Fruit fly (Drosophila melanogaster) whole organism, prepupa: ENCODE results near the gene Dci.
A peak's percentile ranks its signal among the peaks of the same experiment; 100 is the strongest.

Experiments
- CG15336 ChIP-seq: fragments of 200-800 bp; sonication (Bioruptor generic); IDR thresholded peaks from 2 replicates; pipeline ENCODE4 v1.3.6; 2022; ENCODE audit warnings: missing biosample characterization, missing genetic modification characterization
- CG6808 ChIP-seq: fragments of 200-800 bp; sonication (Bioruptor generic); optimal IDR thresholded peaks from 3 replicates; lab custom pipeline; 2017; ENCODE audit warnings: missing biosample characterization, missing genetic modification characterization, mild to moderate bottlenecking, moderate library complexity, missing genetic modification reagents
- CG8319 ChIP-seq: fragments of 200-800 bp; sonication (Bioruptor generic); optimal IDR thresholded peaks from 3 replicates; lab custom pipeline; 2016; ENCODE audit warnings: missing biosample characterization, missing genetic modification characterization
- Gug ChIP-seq: fragments of 200-800 bp; sonication (Bioruptor generic); IDR thresholded peaks from 2 replicates; pipeline ENCODE4 v1.3.6; 2022; ENCODE audit warnings: missing biosample characterization, missing genetic modification characterization

DNA sequence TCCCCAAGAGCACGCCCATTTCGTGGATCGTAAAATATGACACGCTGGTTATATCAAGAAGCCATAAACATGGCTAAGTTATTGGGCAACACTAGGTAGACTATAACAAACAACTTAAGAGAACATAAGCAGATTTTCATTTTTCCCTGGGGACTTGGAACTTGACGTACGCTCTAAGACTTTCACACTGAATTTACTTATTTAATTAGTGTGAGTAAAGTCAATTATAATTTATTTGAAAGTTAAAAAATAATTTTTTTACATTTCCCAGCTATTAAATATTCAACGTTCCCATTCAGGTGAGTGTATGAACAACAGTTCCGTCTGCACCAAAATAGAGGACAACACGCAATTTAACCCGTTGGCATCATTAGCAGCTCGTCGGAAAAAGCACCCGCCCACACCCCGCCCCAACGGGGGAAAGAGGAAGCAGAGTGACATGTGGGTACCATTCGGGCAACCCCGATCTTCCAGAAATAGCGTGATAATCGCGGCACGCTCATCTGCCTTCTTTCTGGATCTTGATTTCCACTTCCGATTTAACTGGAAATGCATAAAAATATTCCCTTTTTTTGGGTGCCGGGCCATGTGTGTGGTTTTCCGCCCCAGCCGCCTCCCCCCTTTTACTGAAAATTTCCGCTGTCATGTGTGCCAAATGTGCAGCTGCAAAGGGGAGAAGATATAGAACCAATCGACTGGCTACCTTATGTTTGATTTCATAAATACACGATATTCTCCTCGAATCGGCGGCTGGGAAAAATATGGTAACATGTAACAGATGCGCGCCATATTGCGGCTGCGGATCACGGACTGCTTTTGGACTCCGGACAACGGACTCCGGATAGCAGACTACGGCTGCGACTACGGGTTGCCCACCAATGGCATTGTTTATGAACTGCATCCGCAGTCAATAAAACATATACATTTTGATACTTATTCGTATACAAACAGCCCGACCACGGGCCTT lies 35.6 kb upstream of the Dci start:
- TF ChIP-seq Gug (GFP tag; lab: Robert Waterston, UW) (no peak), CG8319 (no peak), CG6808 (no peak), CG15336 (GFP tag; lab: Robert Waterston, UW) (0 out of 2 replicates have a peak, but pooled peaks have one; percentile 18)
